Fruit fly (Drosophila melanogaster) whole organism, prepupa: ENCODE data around the gene ppan.
A peak's percentile ranks its signal among the peaks of the same experiment; 100 is the strongest.

Experiments
- CG10631 ChIP-seq: fragments of 200-800 bp; sonication (Bioruptor generic); optimal IDR thresholded peaks from 2 replicates; lab custom pipeline; 2016; ENCODE audit warnings: missing biosample characterization, missing genetic modification characterization
- CG10669 ChIP-seq: fragments of 200-800 bp; sonication (Bioruptor generic); optimal IDR thresholded peaks from 3 replicates; lab custom pipeline; 2018; ENCODE audit warnings: missing biosample characterization, mild to moderate bottlenecking, missing genetic modification characterization, moderate library complexity
- CG11294 ChIP-seq: fragments of 200-800 bp; sonication (Bioruptor generic); IDR thresholded peaks from 2 replicates; pipeline ENCODE4 v1.3.6; 2022; ENCODE audit warnings: missing biosample characterization, missing genetic modification characterization
- CG15336 ChIP-seq: fragments of 200-800 bp; sonication (Bioruptor generic); IDR thresholded peaks from 2 replicates; pipeline ENCODE4 v1.3.6; 2022; ENCODE audit warnings: missing biosample characterization, missing genetic modification characterization
- CG16779 ChIP-seq: fragments of 200-800 bp; sonication (Bioruptor generic); optimal IDR thresholded peaks from 3 replicates; lab custom pipeline; 2017; ENCODE audit warnings: missing biosample characterization, mild to moderate bottlenecking, missing genetic modification characterization
- CG3032 ChIP-seq: fragments of 200-800 bp; optimal IDR thresholded peaks from 2 replicates; lab custom pipeline; 2019; ENCODE audit warnings: missing biosample characterization, mild to moderate bottlenecking, missing genetic modification characterization, moderate library complexity
- CG31627 ChIP-seq: fragments of 200-800 bp; sonication (Bioruptor generic); optimal IDR thresholded peaks from 3 replicates; lab custom pipeline; 2016; ENCODE audit warnings: missing biosample characterization, missing genetic modification characterization
- CG32006 ChIP-seq: fragments of 200-800 bp; sonication (Bioruptor generic); optimal IDR thresholded peaks from 3 replicates; lab custom pipeline; 2017; ENCODE audit warnings: missing biosample characterization, mild to moderate bottlenecking, missing genetic modification characterization
- CG34406 ChIP-seq: fragments of 200-800 bp; sonication (Bioruptor generic); optimal IDR thresholded peaks from 3 replicates; lab custom pipeline; 2016; ENCODE audit warnings: missing biosample characterization, missing genetic modification characterization
- CG3919 ChIP-seq: fragments of 200-800 bp; sonication (Bioruptor generic); optimal IDR thresholded peaks from 3 replicates; lab custom pipeline; 2016; ENCODE audit warnings: missing biosample characterization, missing genetic modification characterization
- CG6163 ChIP-seq: fragments of 200-800 bp; sonication (Bioruptor generic); IDR thresholded peaks from 3 replicates; pipeline ENCODE4 v1.3.6; 2022; ENCODE audit warnings: missing biosample characterization, missing genetic modification characterization
- CG6276 ChIP-seq: fragments of 200-800 bp; sonication (Bioruptor generic); optimal IDR thresholded peaks from 2 replicates; lab custom pipeline; 2017; ENCODE audit warnings: missing biosample characterization, mild to moderate bottlenecking, missing genetic modification characterization
- CG6854 ChIP-seq: fragments of 200-800 bp; sonication (Bioruptor generic); optimal IDR thresholded peaks from 2 replicates; lab custom pipeline; 2017; ENCODE audit warnings: missing biosample characterization, mild to moderate bottlenecking, missing genetic modification characterization
- CG7368 ChIP-seq: fragments of 200-800 bp; sonication (Bioruptor generic); optimal IDR thresholded peaks from 3 replicates; lab custom pipeline; 2016; ENCODE audit warnings: missing biosample characterization, missing genetic modification characterization
- CG8119 ChIP-seq: fragments of 200-800 bp; sonication (Bioruptor generic); IDR thresholded peaks from 3 replicates; pipeline ENCODE4 v1.3.6; 2022; ENCODE audit warnings: missing biosample characterization, missing genetic modification characterization
- CG8319 ChIP-seq: fragments of 200-800 bp; sonication (Bioruptor generic); optimal IDR thresholded peaks from 3 replicates; lab custom pipeline; 2016; ENCODE audit warnings: missing biosample characterization, missing genetic modification characterization
- CG8632 ChIP-seq: fragments of 200-800 bp; sonication (Bioruptor generic); optimal IDR thresholded peaks from 3 replicates; lab custom pipeline; 2016; ENCODE audit warnings: missing biosample characterization, missing genetic modification characterization
- CG9139 ChIP-seq: fragments of 200-800 bp; sonication (Bioruptor generic); optimal IDR thresholded peaks from 3 replicates; lab custom pipeline; 2017; ENCODE audit warnings: missing biosample characterization, mild to moderate bottlenecking, missing genetic modification characterization
- Eip78C ChIP-seq: fragments of 200-800 bp; sonication (Bioruptor generic); peaks from one replicate; lab custom pipeline; 2016; ENCODE audit warnings: missing biosample characterization, missing genetic modification characterization
- Eip93F ChIP-seq: fragments of 200-800 bp; sonication (Bioruptor generic); optimal IDR thresholded peaks from 2 replicates; lab custom pipeline; 2016; ENCODE audit warnings: missing biosample characterization, mild to moderate bottlenecking, missing genetic modification characterization
- Ets21C ChIP-seq: fragments of 200-800 bp; sonication (Bioruptor generic); optimal IDR thresholded peaks from 3 replicates; lab custom pipeline; 2016; ENCODE audit warnings: missing biosample characterization, missing genetic modification characterization
- Gug ChIP-seq: fragments of 200-800 bp; sonication (Bioruptor generic); IDR thresholded peaks from 2 replicates; pipeline ENCODE4 v1.3.6; 2022; ENCODE audit warnings: missing biosample characterization, missing genetic modification characterization
- Hr38 ChIP-seq: sonication (Bioruptor generic); optimal IDR thresholded peaks from 2 replicates; lab custom pipeline; 2016; ENCODE audit warnings: missing biosample characterization, missing genetic modification characterization
- Hr39 ChIP-seq: fragments of 200-800 bp; sonication (Bioruptor generic); optimal IDR thresholded peaks from 2 replicates; lab custom pipeline; 2016; ENCODE audit warnings: missing biosample characterization, missing genetic modification characterization
- Hr4 ChIP-seq: fragments of 200-800 bp; sonication (Bioruptor generic); optimal IDR thresholded peaks from 3 replicates; lab custom pipeline; 2016; ENCODE audit warnings: missing biosample characterization, missing genetic modification characterization
- Lpt ChIP-seq: fragments of 200-800 bp; sonication (Bioruptor generic); optimal IDR thresholded peaks from 3 replicates; lab custom pipeline; 2016; ENCODE audit warnings: missing biosample characterization, missing genetic modification characterization
- Met ChIP-seq: fragments of 200-800 bp; sonication (Bioruptor generic); optimal IDR thresholded peaks from 3 replicates; lab custom pipeline; 2016; ENCODE audit warnings: missing biosample characterization, missing genetic modification characterization
- OdsH ChIP-seq: fragments of 200-800 bp; sonication (Bioruptor generic); optimal IDR thresholded peaks from 3 replicates; lab custom pipeline; 2016; ENCODE audit warnings: missing biosample characterization, missing genetic modification characterization
- Smox ChIP-seq: fragments of 200-800 bp; sonication (Bioruptor generic); optimal IDR thresholded peaks from 3 replicates; lab custom pipeline; 2016; ENCODE audit warnings: missing biosample characterization, missing genetic modification characterization
- Sox102F ChIP-seq: fragments of 200-800 bp; sonication (Bioruptor generic); optimal IDR thresholded peaks from 2 replicates; lab custom pipeline; 2016; ENCODE audit warnings: missing biosample characterization, mild to moderate bottlenecking, missing genetic modification characterization
- Sox14 ChIP-seq: fragments of 200-800 bp; sonication (Bioruptor generic); optimal IDR thresholded peaks from 3 replicates; lab custom pipeline; 2016; ENCODE audit warnings: missing biosample characterization, missing genetic modification characterization
- achi ChIP-seq: fragments of 200-800 bp; sonication (Bioruptor generic); optimal IDR thresholded peaks from 3 replicates; lab custom pipeline; 2016; ENCODE audit warnings: missing biosample characterization, missing genetic modification characterization
- acj6 ChIP-seq: fragments of 200-800 bp; sonication (Bioruptor generic); optimal IDR thresholded peaks from 3 replicates; lab custom pipeline; 2016; ENCODE audit warnings: missing biosample characterization, missing genetic modification characterization
- cyc ChIP-seq: fragments of 200-800 bp; sonication (Bioruptor generic); optimal IDR thresholded peaks from 3 replicates; lab custom pipeline; 2016; ENCODE audit warnings: missing biosample characterization, missing genetic modification characterization
- eg ChIP-seq: fragments of 200-800 bp; sonication (Bioruptor generic); IDR thresholded peaks from 3 replicates; pipeline ENCODE4 v1.3.6; 2022; ENCODE audit warnings: missing biosample characterization, missing genetic modification characterization
- esn ChIP-seq: fragments of 200-800 bp; sonication (Bioruptor generic); optimal IDR thresholded peaks from 2 replicates; lab custom pipeline; 2016; ENCODE audit warnings: missing biosample characterization, mild to moderate bottlenecking, missing genetic modification characterization, moderate library complexity
- net ChIP-seq: fragments of 200-800 bp; sonication (Bioruptor generic); optimal IDR thresholded peaks from 3 replicates; lab custom pipeline; 2016; ENCODE audit warnings: missing biosample characterization, missing genetic modification characterization
- pdm3 ChIP-seq: fragments of 200-800 bp; sonication (Bioruptor generic); optimal IDR thresholded peaks from 3 replicates; lab custom pipeline; 2016; ENCODE audit warnings: missing biosample characterization, missing genetic modification characterization
- spab ChIP-seq: fragments of 200-800 bp; sonication (Bioruptor generic); optimal IDR thresholded peaks from 2 replicates; lab custom pipeline; 2017; ENCODE audit warnings: missing biosample characterization, mild to moderate bottlenecking, missing genetic modification characterization, missing genetic modification reagents
- svp ChIP-seq: fragments of 200-800 bp; sonication (Bioruptor generic); peaks from one replicate; lab custom pipeline; 2016; ENCODE audit warnings: missing biosample characterization, missing genetic modification characterization
- topi ChIP-seq: fragments of 200-800 bp; sonication (Bioruptor generic); optimal IDR thresholded peaks from 3 replicates; lab custom pipeline; 2016; ENCODE audit warnings: missing biosample characterization, missing genetic modification characterization
- vri ChIP-seq: fragments of 200-800 bp; sonication (Bioruptor generic); optimal IDR thresholded peaks from 3 replicates; lab custom pipeline; 2016; ENCODE audit warnings: missing biosample characterization, mild to moderate bottlenecking, missing genetic modification characterization

Gene ppan

DNA sequence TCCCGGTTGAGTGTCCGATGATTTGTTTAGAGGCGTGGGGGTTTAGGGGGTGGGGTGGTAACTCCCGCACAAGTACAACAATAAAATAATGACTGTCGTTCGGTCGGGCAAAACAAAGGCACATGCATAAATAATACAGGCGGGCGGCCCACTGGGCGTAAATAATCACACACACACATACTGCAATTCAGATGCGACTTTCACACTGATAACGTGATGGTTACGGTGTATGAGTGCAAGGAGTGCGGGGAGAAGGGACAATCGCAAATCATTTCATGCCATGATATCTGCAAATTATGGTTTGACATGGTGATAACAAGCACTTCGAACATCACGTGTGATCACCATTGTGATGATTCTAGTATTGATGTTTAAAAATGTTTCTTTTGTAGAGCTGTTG lies 34.0 kb downstream of the ppan start (continued):
- TF ChIP-seq Eip93F (GFP tag; lab: Kevin White, UChicago) (peak; percentile 37), cyc (GFP tag; lab: Kevin White, UChicago) (no peak), CG3032 (no peak), Hr39 (GFP tag; lab: Kevin White, UChicago) (no peak), CG10631 (GFP tag; lab: Kevin White, UChicago) (no peak), Hr38 (GFP tag; lab: Kevin White, UChicago) (no peak), CG6854 (GFP tag; lab: Kevin White, UChicago) (no peak), CG8319 (GFP tag; lab: Kevin White, UChicago) (no peak), CG6276 (GFP tag; lab: Kevin White, UChicago) (no peak), CG10669 (GFP tag; lab: Kevin White, UChicago) (no peak), CG32006 (no peak)

DNA sequence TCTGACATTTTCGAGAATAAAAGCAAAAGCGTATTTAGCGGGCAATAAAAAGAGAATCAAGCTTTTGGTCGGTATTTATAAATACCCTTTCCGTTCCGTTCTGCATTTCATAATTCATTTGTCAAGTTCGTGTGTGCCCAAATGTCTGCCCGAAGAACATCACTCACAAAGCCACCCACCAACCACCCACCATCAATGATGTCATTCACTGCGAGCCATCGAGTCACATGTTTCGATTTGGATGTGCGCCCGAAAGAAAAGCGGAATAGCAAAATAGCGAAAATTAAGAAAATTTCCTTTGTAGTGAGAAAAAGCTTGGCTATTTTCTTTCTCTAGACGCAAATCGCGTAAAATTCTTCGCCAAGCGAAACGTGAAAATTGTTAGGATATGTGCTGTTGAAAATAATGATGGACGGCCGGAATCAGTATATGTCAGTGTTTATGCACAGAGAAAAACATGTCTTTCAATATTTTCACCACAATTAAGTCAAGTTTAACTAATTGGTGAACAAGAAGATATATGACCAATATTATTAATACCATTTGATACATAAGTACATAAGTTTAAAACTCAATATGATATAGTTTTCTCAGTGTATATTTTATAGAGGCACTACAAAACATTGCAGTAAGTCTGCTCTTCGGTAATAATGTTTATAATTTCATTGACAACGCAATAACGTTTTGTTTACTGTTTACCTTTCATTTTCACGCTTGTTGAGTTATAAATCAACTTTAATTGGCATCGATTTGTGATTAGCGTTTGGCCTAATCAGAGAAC lies 35.2 kb downstream of the ppan start:
- peak; percentile 8 for TF ChIP-seq Sox102F
- no peak for TF ChIP-seq cyc (GFP tag; lab: Kevin White, UChicago)
- TF ChIP-seq topi (GFP tag; lab: Kevin White, UChicago): peak; percentile 23
- TF ChIP-seq CG10669 (GFP tag; lab: Kevin White, UChicago): no peak
- TF ChIP-seq Ets21C (GFP tag; lab: Kevin White, UChicago): peak; percentile 5
- no peak for TF ChIP-seq spab
- TF ChIP-seq pdm3 (GFP tag; lab: Kevin White, UChicago): peak; percentile 27
- TF ChIP-seq net: peak; percentile 40
- TF ChIP-seq Sox14 (GFP tag; lab: Kevin White, UChicago): peak; percentile 13
- TF ChIP-seq svp (GFP tag; lab: Kevin White, UChicago): peak; percentile 54
- TF ChIP-seq Lpt (GFP tag; lab: Kevin White, UChicago): peak; percentile 5
- no peak for TF ChIP-seq CG9139
- no peak for TF ChIP-seq CG7368
- no peak for TF ChIP-seq CG3919 (GFP tag; lab: Kevin White, UChicago)
- TF ChIP-seq Hr39 (GFP tag; lab: Kevin White, UChicago): peak; percentile 30
- TF ChIP-seq CG16779 (tag; lab: Kevin White, UChicago): no peak
- peak; percentile 45 for TF ChIP-seq OdsH (GFP tag; lab: Kevin White, UChicago)
- TF ChIP-seq vri (GFP tag; lab: Kevin White, UChicago): peak; percentile 35
- peak; percentile 58 for TF ChIP-seq Hr4 (GFP tag; lab: Kevin White, UChicago)
- TF ChIP-seq Gug (GFP tag; lab: Robert Waterston, UW): peak; percentile 65; the same call in 1 of the 2 replicates
- no peak for TF ChIP-seq Hr38 (GFP tag; lab: Kevin White, UChicago)
- TF ChIP-seq acj6 (GFP tag; lab: Kevin White, UChicago): peak; percentile 43
- TF ChIP-seq eg: peak; percentile 62; the same call in 1 of the 3 replicates
- peak; percentile 57 for TF ChIP-seq esn (GFP tag; lab: Kevin White, UChicago)
- TF ChIP-seq CG11294 (GFP tag; lab: Robert Waterston, UW): peak; percentile 44; the same call in 1 of the 2 replicates
- TF ChIP-seq achi (GFP tag; lab: Kevin White, UChicago): peak; percentile 23
- peak; percentile 4 for TF ChIP-seq CG3032
- peak; percentile 73 for TF ChIP-seq CG15336 (GFP tag; lab: Robert Waterston, UW)
- TF ChIP-seq CG8632 (GFP tag; lab: Kevin White, UChicago): peak; percentile 43
- peak; percentile 32 for TF ChIP-seq CG32006
- TF ChIP-seq CG6854 (GFP tag; lab: Kevin White, UChicago): no peak
- peak; percentile 47 for TF ChIP-seq Met (GFP tag; lab: Kevin White, UChicago)
- TF ChIP-seq CG6163 (GFP tag; lab: Robert Waterston, UW): 0 out of 3 replicates have a peak, but pooled peaks have one; percentile 15
- TF ChIP-seq CG31627: peak; percentile 48
- peak; percentile 9 for TF ChIP-seq CG34406 (GFP tag; lab: Kevin White, UChicago)
- peak; percentile 55 for TF ChIP-seq Eip78C (GFP tag; lab: Kevin White, UChicago)
- TF ChIP-seq Smox (GFP tag; lab: Kevin White, UChicago): peak; percentile 41
- TF ChIP-seq CG8119 (GFP tag; lab: Robert Waterston, UW): peak; percentile 52; the same call in 2 of the 3 replicates
